Fruit fly (Drosophila melanogaster) whole organism, wandering third instar larva: ENCODE data around the gene CG11694.

ENCODE experiments used
- Dif ChIP-seq: fragments of 200-275, 200-300 bp; sonication (Bioruptor generic); optimal IDR thresholded peaks from 2 replicates; lab custom pipeline; 2018; ENCODE audit warnings: missing biosample characterization, missing genetic modification characterization; ENCODE audit not compliant: partially characterized antibody
- dsf ChIP-seq: sonication (Bioruptor generic); optimal IDR thresholded peaks from 2 replicates; lab custom pipeline; 2016; ENCODE audit warnings: missing biosample characterization, missing genetic modification characterization, borderline replicate concordance
- ey ChIP-seq: fragments of 200-800 bp; sonication (Bioruptor generic); optimal IDR thresholded peaks from 2 replicates; lab custom pipeline; 2016; ENCODE audit warnings: missing biosample characterization, missing genetic modification characterization

dm6 chr3R:8316344-8317105 lies 4.6 kb upstream of the CG11694 start, which contains the start of gene Coq2:
- no peak for TF ChIP-seq ey (GFP tag; lab: Kevin White, UChicago)
- peak; percentile 100 for TF ChIP-seq Dif (GFP tag; lab: Kevin White, UChicago)
- TF ChIP-seq dsf (GFP tag; lab: Kevin White, UChicago) = no peak
